Fruit fly (Drosophila melanogaster): ENCODE results near the gene CG14301.

The CG14301 gene

dm6 chr3R:18585259-18585858, 55.9 kb downstream of the CG14301 start (continued):
- TF ChIP-seq Ets97D (GFP tag; optimal IDR thresholded peaks at IDR 0.05) (no peak), HLH3B (GFP tag; IDR thresholded peaks at IDR 0.05) (no peak), CG10462 (GFP tag; optimal IDR thresholded peaks at IDR 0.05) (no peak), eyg (GFP tag; optimal IDR thresholded peaks at IDR 0.05) (no peak), CG17802 (tag; optimal IDR thresholded peaks at IDR 0.05) (no peak), CG4282 (GFP tag; optimal IDR thresholded peaks at IDR 0.05) (no peak), wdn (GFP tag; IDR thresholded peaks at IDR 0.05) (no peak), eve (GFP tag; optimal IDR thresholded peaks at IDR 0.05) (no peak), al (GFP tag; IDR thresholded peaks at IDR 0.05) (no peak), grau (tag; optimal IDR thresholded peaks at IDR 0.05) (no peak), dmrt99B (tag; optimal IDR thresholded peaks at IDR 0.05) (no peak), Hr3 (GFP tag; optimal IDR thresholded peaks at IDR 0.05) (no peak), CTCF (GFP tag; optimal IDR thresholded peaks at IDR 0.05) (no peak), CG5180 (GFP tag; optimal IDR thresholded peaks at IDR 0.05) (no peak)

DNA sequence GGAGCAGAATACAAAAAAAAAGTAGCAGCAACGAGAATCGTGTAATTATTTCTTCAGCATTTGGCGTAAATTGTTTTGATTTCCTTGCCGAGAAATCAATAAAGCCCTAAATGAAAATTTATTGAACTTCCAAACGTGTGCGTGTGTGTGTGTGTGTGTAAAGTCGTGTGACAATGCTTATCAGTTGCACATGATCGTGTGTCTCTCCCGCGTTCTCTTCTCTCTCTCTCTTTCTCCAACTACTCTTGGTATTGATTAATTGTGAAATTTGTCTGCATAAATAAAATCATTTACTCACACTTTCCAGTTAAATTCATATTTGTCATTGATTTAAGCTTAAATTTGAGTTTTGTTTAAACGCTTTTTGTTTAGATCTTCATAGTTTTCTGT, 56.7 kb downstream of the CG14301 start:
- 0 out of 2 replicates have a peak, but pooled peaks have one; percentile 38 for TF ChIP-seq sna (GFP tag; IDR thresholded peaks at IDR 0.05; ENCODE audit: partially characterized antibody)
- TF ChIP-seq cg (GFP tag; optimal IDR thresholded peaks at IDR 0.05), result peak; percentile 62
- no peak for TF ChIP-seq YL-1 (GFP tag; optimal IDR thresholded peaks at IDR 0.05)
- TF ChIP-seq Six4 (GFP tag; optimal IDR thresholded peaks at IDR 0.05), result no peak
- no peak for TF ChIP-seq pho (GFP tag; optimal IDR thresholded peaks at IDR 0.05)
- TF ChIP-seq Trl (optimal IDR thresholded peaks at IDR 0.05), result peak; percentile 66 to 75
- TF ChIP-seq Trl (GFP tag; optimal IDR thresholded peaks at IDR 0.05), result no peak
- TF ChIP-seq gsb (GFP tag; IDR thresholded peaks at IDR 0.05), result no peak

- TF ChIP-seq odd (GFP tag; optimal IDR thresholded peaks at IDR 0.05), result peak; percentile 96
- TF ChIP-seq fd102C (GFP tag; optimal IDR thresholded peaks at IDR 0.05), result peak; percentile 66
- TF ChIP-seq ranshi (GFP tag; IDR thresholded peaks at IDR 0.05), result peak; percentile 94
- TF ChIP-seq salm (tag; optimal IDR thresholded peaks at IDR 0.05), result peak; percentile 93
- TF ChIP-seq Hmx (GFP tag; optimal IDR thresholded peaks at IDR 0.05), result peak; percentile 85
- peak; percentile 98 for TF ChIP-seq tio (GFP tag; optimal IDR thresholded peaks at IDR 0.05)
- peak; percentile 89 for TF ChIP-seq p53 (GFP tag; optimal IDR thresholded peaks at IDR 0.05)
- TF ChIP-seq CG10274 (GFP tag; optimal IDR thresholded peaks at IDR 0.05), result peak; percentile 99
- peak; percentile 94 for TF ChIP-seq gsb-n (tag; optimal IDR thresholded peaks at IDR 0.05)
- peak; percentile 97 for TF ChIP-seq Meics (GFP tag; optimal IDR thresholded peaks at IDR 0.05)
- TF ChIP-seq CG4360 (GFP tag; IDR thresholded peaks at IDR 0.05), result peak; percentile 75
- peak; percentile 98 for TF ChIP-seq abd-A (tag; optimal IDR thresholded peaks at IDR 0.05)
- TF ChIP-seq tgo (GFP tag; IDR thresholded peaks at IDR 0.05), result peak; percentile 96
- peak; percentile 93 for TF ChIP-seq CG6813 (GFP tag; optimal IDR thresholded peaks at IDR 0.05)
- TF ChIP-seq Sox102F (GFP tag; optimal IDR thresholded peaks at IDR 0.05), result peak; percentile 98
- peak; percentile 95 for TF ChIP-seq Adf1 (GFP tag; IDR thresholded peaks at IDR 0.05)
- peak; percentile 90 for TF ChIP-seq ssp (GFP tag; IDR thresholded peaks at IDR 0.05)
- peak; percentile 93 for TF ChIP-seq scrt (GFP tag; optimal IDR thresholded peaks at IDR 0.05)
- TF ChIP-seq maf-S (GFP tag; optimal IDR thresholded peaks at IDR 0.05), result peak; percentile 94
- peak; percentile 89 for TF ChIP-seq CG14965 (GFP tag; optimal IDR thresholded peaks at IDR 0.05; ENCODE audit: borderline replicate concordance)
- TF ChIP-seq seq (GFP tag; IDR thresholded peaks at IDR 0.05), result peak; percentile 97
- peak; percentile 80 for TF ChIP-seq Fer2 (tag; optimal IDR thresholded peaks at IDR 0.05)
- no peak for TF ChIP-seq tll (GFP tag; optimal IDR thresholded peaks at IDR 0.05)
- peak; percentile 95 for TF ChIP-seq Aef1 (GFP tag; IDR thresholded peaks at IDR 0.05)
- peak; percentile 86 for TF ChIP-seq da (GFP tag; optimal IDR thresholded peaks at IDR 0.05)
- TF ChIP-seq kah (GFP tag; optimal IDR thresholded peaks at IDR 0.05), result peak; percentile 90
- TF ChIP-seq CG7372 (GFP tag; IDR thresholded peaks at IDR 0.05), result peak; percentile 88
Measured at dm6 chr3R:18583881-18584545, 57.2 kb downstream of the CG14301 start.
